Worm (Caenorhabditis elegans) whole organism, L4/young adult: Measurements from ENCODE around the gene msp-10.

Experiments
- dao-5 ChIP-seq: sonication (generic microtip); optimal IDR thresholded peaks from 2 replicates; lab custom pipeline; 2016; ENCODE audit warnings: missing genotype, missing genetic modification characterization, moderate library complexity, missing compliant biosample characterization
- him-1 ChIP-seq: sonication (generic microtip); optimal IDR thresholded peaks from 2 replicates; lab custom pipeline; 2016; ENCODE audit warnings: missing genotype, missing genetic modification reagents, missing genetic modification characterization, missing compliant biosample characterization

DNA sequence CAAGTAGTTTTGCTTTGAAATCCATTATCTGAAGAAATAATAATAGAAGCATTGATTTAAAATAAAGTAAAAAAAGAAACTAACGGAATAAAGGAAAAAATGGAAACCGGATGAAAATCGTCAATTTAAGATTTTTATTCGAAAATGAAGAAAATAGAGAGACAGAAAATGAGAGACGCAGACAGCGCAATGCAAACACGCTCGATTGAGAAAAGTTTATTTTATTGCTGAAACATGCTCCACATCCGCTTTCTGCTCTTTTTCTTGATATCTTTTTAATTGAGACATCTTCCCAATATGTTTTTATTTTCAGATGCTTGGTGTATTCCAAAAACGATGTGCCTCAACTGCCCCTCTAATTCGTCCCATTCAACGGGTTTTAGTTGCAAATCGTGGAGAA, 46.8 kb downstream of the msp-10 start, which contains the start of the genes prp-18 and mccc-1:
- TF ChIP-seq him-1 (tag; lab: Kevin White, UChicago): no peak
- no peak for TF ChIP-seq dao-5 (tag; lab: Kevin White, UChicago)
